Fruit fly (Drosophila melanogaster) whole organism, embryonic: ENCODE data around the gene CG14694.
A peak's percentile ranks its signal among the peaks of the same experiment; 100 is the strongest.

Experiments used
- Abd-B ChIP-seq: fragments of 200-800 bp; sonication (Bioruptor generic); optimal IDR thresholded peaks from 2 replicates; lab custom pipeline; 2018; ENCODE audit warnings: missing biosample characterization, mild to moderate bottlenecking, missing genetic modification characterization, moderate library complexity
- Atf6 ChIP-seq: fragments of 200-800 bp; sonication (Bioruptor generic); IDR thresholded peaks from 2 replicates; pipeline ENCODE4 v1.3.6; 2022; ENCODE audit warnings: missing biosample characterization, missing genetic modification characterization
- Bdp1 ChIP-seq: fragments of 200-800 bp; sonication (Bioruptor generic); optimal IDR thresholded peaks from 3 replicates; lab custom pipeline; 2016; ENCODE audit warnings: missing biosample characterization, missing genetic modification characterization
- Bgb ChIP-seq: fragments of 200-800 bp; sonication (Bioruptor generic); IDR thresholded peaks from 2 replicates; pipeline ENCODE4 v1.3.6; 2022; ENCODE audit warnings: missing biosample characterization, missing genetic modification characterization; ENCODE audit not compliant: partially characterized antibody
- BtbVII ChIP-seq: fragments of 200-800 bp; sonication (Bioruptor generic); optimal IDR thresholded peaks from 3 replicates; lab custom pipeline; 2017; ENCODE audit warnings: missing biosample characterization, mild to moderate bottlenecking, missing genetic modification characterization
- CG10366 ChIP-seq: fragments of 200-800 bp; sonication (Bioruptor generic); IDR thresholded peaks from 2 replicates; pipeline ENCODE4 v1.3.6; 2022; ENCODE audit warnings: missing biosample characterization, missing genetic modification characterization
- CG10565 ChIP-seq: fragments of 200-800 bp; sonication (Bioruptor generic); optimal IDR thresholded peaks from 3 replicates; lab custom pipeline; 2016; ENCODE audit warnings: missing biosample characterization, mild to moderate bottlenecking, missing genetic modification characterization
- CG11695 ChIP-seq: fragments of 200-800 bp; sonication (Bioruptor generic); IDR thresholded peaks from 3 replicates; pipeline ENCODE4 v1.3.6; 2022; ENCODE audit warnings: missing biosample characterization, missing genetic modification characterization
- CG12744 ChIP-seq: fragments of 200-800 bp; sonication (Bioruptor generic); optimal IDR thresholded peaks from 2 replicates; lab custom pipeline; 2016; ENCODE audit warnings: missing biosample characterization, missing genetic modification characterization
- CG15269 ChIP-seq: fragments of 200-800 bp; sonication (Bioruptor generic); optimal IDR thresholded peaks from 2 replicates; lab custom pipeline; 2018; ENCODE audit warnings: missing biosample characterization, mild to moderate bottlenecking, missing genetic modification characterization, moderate library complexity
- CG2116 ChIP-seq: fragments of 200-800 bp; sonication (Bioruptor generic); optimal IDR thresholded peaks from 3 replicates; lab custom pipeline; 2018; ENCODE audit warnings: missing biosample characterization, mild to moderate bottlenecking, missing genetic modification characterization
- CG2202 ChIP-seq: fragments of 200-800 bp; sonication (Bioruptor generic); optimal IDR thresholded peaks from 2 replicates; lab custom pipeline; 2018; ENCODE audit warnings: missing biosample characterization, mild to moderate bottlenecking, missing genetic modification characterization
- CG2678 ChIP-seq: fragments of 200-800 bp; sonication (Bioruptor generic); optimal IDR thresholded peaks from 3 replicates; lab custom pipeline; 2019; ENCODE audit warnings: missing biosample characterization, mild to moderate bottlenecking, missing genetic modification characterization, moderate library complexity
- CG2875 ChIP-seq: fragments of 200-800 bp; sonication (Bioruptor generic); optimal IDR thresholded peaks from 2 replicates; lab custom pipeline; 2017; ENCODE audit warnings: missing biosample characterization, mild to moderate bottlenecking, missing genetic modification characterization, missing genetic modification reagents
- CG4328 ChIP-seq: fragments of 200-800 bp; sonication (Bioruptor generic); optimal IDR thresholded peaks from 3 replicates; lab custom pipeline; 2017; ENCODE audit warnings: missing biosample characterization, missing genetic modification reagents, missing genetic modification characterization
- CG7372 ChIP-seq: fragments of 200-800 bp; sonication (Bioruptor generic); IDR thresholded peaks from 2 replicates; pipeline ENCODE4 v1.3.6; 2022; ENCODE audit warnings: missing biosample characterization, missing genetic modification characterization
- CG8765 ChIP-seq: fragments of 200-800 bp; sonication (Bioruptor generic); IDR thresholded peaks from 2 replicates; pipeline ENCODE4 v1.3.6; 2022; ENCODE audit warnings: missing biosample characterization, missing genetic modification characterization
- CG8944 ChIP-seq: fragments of 200-800 bp; sonication (Bioruptor generic); optimal IDR thresholded peaks from 3 replicates; lab custom pipeline; 2016; ENCODE audit warnings: missing biosample characterization, missing genetic modification characterization
- Dbx ChIP-seq: fragments of 200-800 bp; sonication (Bioruptor generic); IDR thresholded peaks from 3 replicates; pipeline ENCODE4 v1.3.6; 2022; ENCODE audit warnings: missing biosample characterization, missing genetic modification characterization
- Deaf1 ChIP-seq: fragments of 200-800 bp; optimal IDR thresholded peaks from 3 replicates; lab custom pipeline; 2019; ENCODE audit warnings: missing biosample characterization, mild to moderate bottlenecking, missing genetic modification characterization, moderate library complexity
- Elba2 ChIP-seq: fragments of 200-800 bp; sonication (Bioruptor generic); optimal IDR thresholded peaks from 3 replicates; lab custom pipeline; 2016; ENCODE audit warnings: missing biosample characterization, missing genetic modification characterization
- Ets65A ChIP-seq: fragments of 200-800 bp; sonication (Bioruptor generic); peaks from one replicate; lab custom pipeline; 2016; ENCODE audit warnings: missing biosample characterization, missing genetic modification characterization
- HLHmδ ChIP-seq: fragments of 200-800 bp; sonication (Bioruptor generic); optimal IDR thresholded peaks from 2 replicates; lab custom pipeline; 2018; ENCODE audit warnings: missing biosample characterization, mild to moderate bottlenecking, missing genetic modification characterization, moderate library complexity
- HmgD ChIP-seq: fragments of 200-800 bp; sonication (Bioruptor generic); optimal IDR thresholded peaks from 3 replicates; lab custom pipeline; 2016; ENCODE audit warnings: missing biosample characterization, missing genetic modification characterization
- Hmr ChIP-seq: fragments of 200-800 bp; sonication (Bioruptor generic); optimal IDR thresholded peaks from 3 replicates; lab custom pipeline; 2017; ENCODE audit warnings: mild to moderate bottlenecking, missing biosample characterization, missing genetic modification reagents, missing genetic modification characterization
- Med ChIP-seq: fragments of 200-800 bp; sonication (Bioruptor generic); peaks from one replicate; lab custom pipeline; 2016; ENCODE audit warnings: missing biosample characterization, missing genetic modification characterization, mild to moderate bottlenecking, inconsistent platforms, moderate library complexity
- Rfx ChIP-seq: fragments of 200-800 bp; sonication (Bioruptor generic); IDR thresholded peaks from 2 replicates; pipeline ENCODE4 v1.3.6; 2022; ENCODE audit warnings: missing biosample characterization, missing genetic modification characterization
- Rx ChIP-seq: fragments of 200-800 bp; sonication (Bioruptor generic); IDR thresholded peaks from 2 replicates; pipeline ENCODE4 v1.3.6; 2022; ENCODE audit warnings: missing biosample characterization, missing genetic modification characterization
- Ssrp ChIP-seq: fragments of 200-800 bp; sonication (Bioruptor generic); optimal IDR thresholded peaks from 2 replicates; lab custom pipeline; 2018; ENCODE audit warnings: missing biosample characterization, mild to moderate bottlenecking, missing genetic modification characterization, moderate library complexity
- Stat92E ChIP-seq, 3 experiments: fragments of >200 bp in 2 of 3; fragments of 200-800 bp in 1 of 3; sonication (Bioruptor generic) in 1 of 3; optimal IDR thresholded peaks; 2 replicates each; lab custom pipeline; 2017 to 2019; ENCODE audit warnings: missing biosample characterization in 3 of 3, missing genetic modification characterization in 3 of 3, mild to moderate bottlenecking in 1 of 3, moderate library complexity in 1 of 3
- Usf ChIP-seq: fragments of 200-800 bp; sonication (Bioruptor generic); optimal IDR thresholded peaks from 2 replicates; lab custom pipeline; 2017; ENCODE audit warnings: missing genotype, missing biosample characterization, missing genetic modification characterization
- YL-1 ChIP-seq: fragments of 200-800 bp; sonication (Bioruptor generic); optimal IDR thresholded peaks from 3 replicates; lab custom pipeline; 2017; ENCODE audit warnings: missing biosample characterization, mild to moderate bottlenecking, missing genetic modification characterization
- ase ChIP-seq: fragments of 200-800 bp; sonication (Bioruptor generic); IDR thresholded peaks from 3 replicates; pipeline ENCODE4 v1.3.6; 2022; ENCODE audit warnings: missing biosample characterization, missing genetic modification characterization
- ash1 ChIP-seq: fragments of 200-800 bp; sonication (Bioruptor generic); optimal IDR thresholded peaks from 2 replicates; lab custom pipeline; 2018; ENCODE audit warnings: missing biosample characterization, mild to moderate bottlenecking, missing genetic modification characterization
- bsh ChIP-seq, 2 experiments: fragments of 200-800 bp; sonication (Bioruptor generic); optimal IDR thresholded peaks; 2 replicates each; lab custom pipeline; 2017 to 2018; ENCODE audit warnings: mild to moderate bottlenecking in 2 of 2, missing biosample characterization in 2 of 2, missing genetic modification characterization in 2 of 2, moderate library complexity in 1 of 2
- crp ChIP-seq, 2 experiments: fragments of 200-800 bp; sonication (Bioruptor generic); optimal IDR thresholded peaks; 2 replicates in 1 of 2; 3 replicates in 1 of 2; lab custom pipeline; 2017; ENCODE audit warnings: missing biosample characterization in 2 of 2, missing genetic modification characterization in 2 of 2, mild to moderate bottlenecking in 1 of 2, moderate library complexity in 1 of 2
- cwo ChIP-seq: fragments of 200-800 bp; sonication (Bioruptor generic); optimal IDR thresholded peaks from 3 replicates; lab custom pipeline; 2017; ENCODE audit warnings: missing biosample characterization, missing genetic modification characterization, mild to moderate bottlenecking, moderate library complexity, missing genetic modification reagents
- da ChIP-seq: fragments of 200-800 bp; sonication (Bioruptor generic); optimal IDR thresholded peaks from 2 replicates; lab custom pipeline; 2016; ENCODE audit warnings: missing biosample characterization, missing genetic modification characterization
- fd102C ChIP-seq: fragments of 200-800 bp; sonication (Bioruptor generic); optimal IDR thresholded peaks from 2 replicates; lab custom pipeline; 2018; ENCODE audit warnings: missing biosample characterization, mild to moderate bottlenecking, missing genetic modification characterization, moderate library complexity
- gsb-n ChIP-seq: fragments of 200-800 bp; sonication (Bioruptor generic); optimal IDR thresholded peaks from 3 replicates; lab custom pipeline; 2018; ENCODE audit warnings: missing biosample characterization, mild to moderate bottlenecking, missing genetic modification characterization
- kni ChIP-seq: fragments of 200-800 bp; sonication (Bioruptor generic); optimal IDR thresholded peaks from 3 replicates; lab custom pipeline; 2017; ENCODE audit warnings: mild to moderate bottlenecking, missing biosample characterization, missing genetic modification reagents, missing genetic modification characterization
- lbe ChIP-seq: fragments of 200-800 bp; sonication (Bioruptor generic); optimal IDR thresholded peaks from 2 replicates; lab custom pipeline; 2016; ENCODE audit warnings: missing biosample characterization, mild to moderate bottlenecking, missing genetic modification characterization
- p53 ChIP-seq: fragments of 200-800 bp; sonication (Bioruptor generic); optimal IDR thresholded peaks from 2 replicates; lab custom pipeline; 2016; ENCODE audit warnings: missing biosample characterization, missing genetic modification characterization
- pb ChIP-seq: fragments of 200-800 bp; sonication (Bioruptor generic); optimal IDR thresholded peaks from 3 replicates; lab custom pipeline; 2016; ENCODE audit warnings: missing biosample characterization, missing genetic modification characterization
- pho ChIP-seq: fragments of 200-800 bp; sonication (Bioruptor generic); optimal IDR thresholded peaks from 2 replicates; lab custom pipeline; 2016; ENCODE audit warnings: missing biosample characterization, missing genetic modification characterization
- row ChIP-seq: fragments of 200-800 bp; sonication (Bioruptor generic); IDR thresholded peaks from 3 replicates; pipeline ENCODE4 v1.3.6; 2022; ENCODE audit warnings: missing biosample characterization, missing genetic modification characterization
- run ChIP-seq: fragments of 200-800 bp; sonication (Bioruptor generic); optimal IDR thresholded peaks from 3 replicates; lab custom pipeline; 2018; ENCODE audit warnings: missing biosample characterization, mild to moderate bottlenecking, missing genetic modification characterization
- sim ChIP-seq: fragments of 200-800 bp; sonication (Bioruptor generic); IDR thresholded peaks from 2 replicates; pipeline ENCODE4 v1.3.6; 2022; ENCODE audit warnings: missing biosample characterization, missing genetic modification characterization
- sisA ChIP-seq: fragments of 200-800 bp; sonication (Bioruptor generic); IDR thresholded peaks from 2 replicates; pipeline ENCODE4 v1.3.6; 2022; ENCODE audit warnings: missing biosample characterization, missing genetic modification characterization
- vvl ChIP-seq: fragments of 200-800 bp; sonication (Bioruptor generic); IDR thresholded peaks from 2 replicates; pipeline ENCODE4 v1.3.6; 2022; ENCODE audit warnings: missing biosample characterization, missing genetic modification characterization

CG14694 gene

DNA sequence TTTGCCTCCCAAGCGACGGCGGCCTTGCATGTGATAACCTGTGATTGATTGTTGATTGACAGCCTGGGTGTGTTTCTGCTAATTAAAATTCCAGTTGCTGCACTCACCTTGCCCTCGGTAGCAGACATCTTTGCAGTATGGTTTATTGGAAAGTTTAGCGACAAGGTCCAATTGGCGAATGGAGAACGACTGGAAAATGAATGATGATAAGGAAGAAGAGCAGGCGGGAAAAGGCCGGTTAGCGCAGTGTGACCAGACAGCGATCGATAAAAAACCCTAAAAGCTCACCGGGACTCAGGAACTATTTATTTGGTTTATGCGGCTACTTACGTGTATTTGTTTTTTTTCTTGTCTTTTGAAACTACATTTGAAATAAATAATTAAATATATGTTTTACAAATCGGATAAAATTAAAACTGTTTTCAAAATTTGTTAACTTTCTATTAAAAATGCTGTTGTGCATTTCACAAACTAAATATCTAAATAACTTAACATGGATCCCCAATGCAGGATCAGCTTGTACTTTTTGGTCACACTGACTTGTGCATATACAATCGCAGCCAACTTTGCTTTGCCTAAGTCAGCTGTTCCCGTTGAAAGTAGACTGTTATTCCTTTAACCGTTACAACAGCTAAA, 12.7 kb upstream of the CG14694 start, which contains the start of gene Fdh (continued):
- TF ChIP-seq Atf6 (peak; percentile 45; the same call in 1 of the 2 replicates), Rx (GFP tag; lab: Robert Waterston, UW) (no peak), CG4328 (peak; percentile 51), CG2202 (tag; lab: Kevin White, UChicago) (no peak), lbe (peak; percentile 41), CG10565 (GFP tag; lab: Kevin White, UChicago) (no peak), Dbx (peak; percentile 54; the same call in 1 of the 3 replicates), Abd-B (no peak), CG2875 (no peak), kni (peak; percentile 51), CG2678 (tag; lab: Kevin White, UChicago) (peak; percentile 67), bsh (GFP tag; optimal IDR thresholded peaks at IDR 0.05; lab: Kevin White, UChicago) (peak in 1 of 2 experiments; percentile 59), sim (no peak), Hmr (GFP tag; lab: Kevin White, UChicago) (peak; percentile 64), Med (GFP tag; lab: Kevin White, UChicago) (peak; percentile 91), HLHmδ (GFP tag; lab: Kevin White, UChicago) (peak; percentile 61), Rfx (peak; percentile 36; the same call in 1 of the 2 replicates), vvl (GFP tag; lab: Robert Waterston, UW) (peak; percentile 43), CG2116 (GFP tag; lab: Kevin White, UChicago) (peak; percentile 61), pb (GFP tag; lab: Kevin White, UChicago) (no peak), Stat92E (GFP tag; optimal IDR thresholded peaks at IDR 0.05; lab: Kevin White, UChicago) (no peak), CG8944 (GFP tag; lab: Kevin White, UChicago) (no peak), YL-1 (peak; percentile 41), Elba2 (GFP tag; lab: Kevin White, UChicago) (peak; percentile 80), gsb-n (tag; lab: Kevin White, UChicago) (peak; percentile 43), pho (no peak), run (tag; lab: Kevin White, UChicago) (peak; percentile 4), fd102C (GFP tag; lab: Kevin White, UChicago) (no peak), cwo (peak; percentile 22), Bgb (no peak), p53 (no peak), ash1 (GFP tag; lab: Kevin White, UChicago) (no peak), HmgD (GFP tag; lab: Kevin White, UChicago) (no peak), da (GFP tag; lab: Kevin White, UChicago) (no peak), CG12744 (GFP tag; lab: Kevin White, UChicago) (no peak), CG7372 (GFP tag; lab: Robert Waterston, UW) (no peak), BtbVII (GFP tag; lab: Kevin White, UChicago) (peak; percentile 29), crp (GFP tag; optimal IDR thresholded peaks at IDR 0.05; lab: Kevin White, UChicago) (peak; percentile 78 to 90), Ssrp (tag; lab: Kevin White, UChicago) (peak; percentile 47), Deaf1 (tag; lab: Kevin White, UChicago) (no peak), CG11695 (peak; percentile 19; the same call in 1 of the 3 replicates), CG10366 (GFP tag; lab: Robert Waterston, UW) (peak; percentile 39), Ets65A (GFP tag; lab: Kevin White, UChicago) (peak; percentile 79), ase (GFP tag; lab: Robert Waterston, UW) (no peak), sisA (no peak), CG8765 (no peak), Bdp1 (no peak), row (peak; percentile 80), Usf (GFP tag; lab: Kevin White, UChicago) (peak; percentile 6), CG15269 (peak; percentile 67)
